Worm (Caenorhabditis elegans) whole organism, L3 larva: ENCODE results near the gene twk-21.

Experiments used
- elt-1 ChIP-seq: fragments of 150-350 bp; optimal IDR thresholded peaks from 2 replicates; lab custom pipeline; 2014; ENCODE audit warnings: missing biosample characterization, missing genetic modification characterization
- fkh-2 ChIP-seq: fragments of 150-350 bp; optimal IDR thresholded peaks from 2 replicates; lab custom pipeline; 2014; ENCODE audit warnings: missing biosample characterization, missing genetic modification reagents, missing genetic modification characterization
- nfya-1 ChIP-seq: sonication (generic microtip); optimal IDR thresholded peaks from 2 replicates; lab custom pipeline; 2017; ENCODE audit warnings: missing genetic modification characterization, mild to moderate bottlenecking, missing compliant biosample characterization, antibody characterized with exemption, moderate library complexity; ENCODE audit not compliant: insufficient read depth
- nhr-11 ChIP-seq: fragments of 150-350 bp; optimal IDR thresholded peaks from 2 replicates; lab custom pipeline; 2014; ENCODE audit warnings: missing biosample characterization, missing genetic modification characterization
- nhr-25 ChIP-seq: sonication (generic microtip); optimal IDR thresholded peaks from 2 replicates; lab custom pipeline; 2017; ENCODE audit warnings: missing biosample characterization, missing genetic modification characterization
- nhr-28 ChIP-seq: fragments of 150-350 bp; optimal IDR thresholded peaks from 2 replicates; lab custom pipeline; 2014; ENCODE audit warnings: missing biosample characterization, missing genetic modification characterization
- pha-4 ChIP-seq: fragments of 150-350 bp; optimal IDR thresholded peaks from 2 replicates; lab custom pipeline; 2014; ENCODE audit warnings: missing biosample characterization, missing genetic modification reagents, missing genetic modification characterization
- unc-62 ChIP-seq: fragments of 150-350 bp; sonication (generic microtip); optimal IDR thresholded peaks from 4 replicates; lab custom pipeline; 2014; ENCODE audit warnings: missing biosample characterization, missing genetic modification reagents, missing genetic modification characterization
- zag-1 ChIP-seq: fragments of 150-350 bp; optimal IDR thresholded peaks from 2 replicates; lab custom pipeline; 2014; ENCODE audit warnings: missing biosample characterization, missing genetic modification characterization
- ztf-4 ChIP-seq: fragments of 150-350 bp; optimal IDR thresholded peaks from 2 replicates; lab custom pipeline; 2014; ENCODE audit warnings: missing biosample characterization, missing genetic modification characterization

DNA sequence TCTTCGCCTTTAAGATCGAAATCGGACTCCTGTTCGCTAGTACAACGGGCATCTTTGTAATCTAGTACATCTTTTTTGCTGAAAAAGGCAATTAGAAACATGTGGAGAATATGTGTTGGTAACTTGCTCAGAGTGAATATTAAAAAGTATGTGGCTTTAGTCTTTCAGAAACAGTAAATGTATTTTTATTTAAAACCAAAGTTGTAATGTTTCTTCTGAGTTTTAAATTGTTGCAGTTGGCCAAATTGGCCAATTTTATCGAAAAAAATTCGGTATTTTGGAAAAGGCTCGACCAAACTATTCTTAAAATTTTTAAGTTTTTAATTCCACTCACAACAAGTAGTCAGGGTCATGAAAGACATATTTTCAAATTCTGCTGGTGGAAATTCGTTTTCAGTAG lies 16.6 kb upstream of the twk-21 start, which contains the start of gene F52E10.2:
- no peak for TF ChIP-seq zag-1 (tag; lab: Kevin White, UChicago)
- no peak for TF ChIP-seq elt-1 (tag; lab: Kevin White, UChicago)
- no peak for TF ChIP-seq nhr-11 (tag; lab: Kevin White, UChicago)
- TF ChIP-seq fkh-2 (tag; lab: Kevin White, UChicago) = no peak
- TF ChIP-seq nhr-28 (tag; lab: Kevin White, UChicago) = no peak
- no peak for TF ChIP-seq nfya-1 (tag; lab: Kevin White, UChicago)
- no peak for TF ChIP-seq nhr-25 (tag; lab: Kevin White, UChicago)
- TF ChIP-seq ztf-4 (tag; lab: Kevin White, UChicago) = no peak
- TF ChIP-seq pha-4 = no peak
- no peak for TF ChIP-seq unc-62
